Fruit fly (Drosophila melanogaster) whole organism, embryonic: ENCODE results near the gene Hs6st.

ENCODE experiments used
- Ada2b ChIP-seq: fragments of 200-800 bp; sonication (Bioruptor generic); IDR thresholded peaks from 2 replicates; pipeline ENCODE4 v1.3.6; 2022; ENCODE audit warnings: missing biosample characterization, missing genetic modification characterization
- Atf-2 ChIP-seq: fragments of 200-800 bp; sonication (Bioruptor generic); optimal IDR thresholded peaks from 2 replicates; lab custom pipeline; 2016; ENCODE audit warnings: missing biosample characterization, missing genetic modification characterization
- Atf3 ChIP-seq: fragments of 200-800 bp; sonication (Bioruptor generic); optimal IDR thresholded peaks from 3 replicates; lab custom pipeline; 2016; ENCODE audit warnings: missing biosample characterization, missing genetic modification characterization
- Blimp-1 ChIP-seq: fragments of 200-800 bp; sonication (Bioruptor generic); optimal IDR thresholded peaks from 3 replicates; lab custom pipeline; 2018; ENCODE audit warnings: missing biosample characterization, missing genetic modification characterization, mild to moderate bottlenecking, moderate library complexity, missing genetic modification reagents
- CG10147 ChIP-seq: fragments of 200-800 bp; sonication (Bioruptor generic); optimal IDR thresholded peaks from 2 replicates; lab custom pipeline; 2019; ENCODE audit warnings: missing biosample characterization, mild to moderate bottlenecking, missing genetic modification characterization, moderate library complexity
- CG10267 ChIP-seq: fragments of 200-800 bp; sonication (Bioruptor generic); optimal IDR thresholded peaks from 2 replicates; lab custom pipeline; 2018; ENCODE audit warnings: missing biosample characterization, mild to moderate bottlenecking, missing genetic modification characterization, moderate library complexity
- CG10274 ChIP-seq: fragments of 200-800 bp; sonication (Bioruptor generic); optimal IDR thresholded peaks from 3 replicates; lab custom pipeline; 2017; ENCODE audit warnings: missing biosample characterization, mild to moderate bottlenecking, missing genetic modification characterization
- CG11085 ChIP-seq: fragments of 200-800 bp; sonication (Bioruptor generic); IDR thresholded peaks from 2 replicates; pipeline ENCODE4 v1.3.6; 2022; ENCODE audit warnings: missing biosample characterization, missing genetic modification characterization
- CG11398 ChIP-seq: fragments of 200-800 bp; sonication (Bioruptor generic); optimal IDR thresholded peaks from 2 replicates; lab custom pipeline; 2016; ENCODE audit warnings: missing biosample characterization, missing genetic modification characterization
- CG11695 ChIP-seq: fragments of 200-800 bp; sonication (Bioruptor generic); IDR thresholded peaks from 3 replicates; pipeline ENCODE4 v1.3.6; 2022; ENCODE audit warnings: missing biosample characterization, missing genetic modification characterization
- CG13624 ChIP-seq: fragments of 200-800 bp; sonication (Bioruptor generic); optimal IDR thresholded peaks from 2 replicates; lab custom pipeline; 2016; ENCODE audit warnings: missing biosample characterization, missing genetic modification characterization
- CG15269 ChIP-seq: fragments of 200-800 bp; sonication (Bioruptor generic); optimal IDR thresholded peaks from 2 replicates; lab custom pipeline; 2018; ENCODE audit warnings: missing biosample characterization, mild to moderate bottlenecking, missing genetic modification characterization, moderate library complexity
- CG15696 ChIP-seq: fragments of 200-800 bp; sonication (Bioruptor generic); optimal IDR thresholded peaks from 2 replicates; lab custom pipeline; 2019; ENCODE audit warnings: missing biosample characterization, mild to moderate bottlenecking, missing genetic modification characterization, moderate library complexity
- CG33213 ChIP-seq: fragments of 200-800 bp; sonication (Bioruptor generic); optimal IDR thresholded peaks from 3 replicates; lab custom pipeline; 2016; ENCODE audit warnings: missing biosample characterization, missing genetic modification characterization
- CG42726 ChIP-seq: fragments of 200-800 bp; sonication (Bioruptor generic); IDR thresholded peaks from 2 replicates; pipeline ENCODE4 v1.3.6; 2022; ENCODE audit warnings: missing biosample characterization, missing genetic modification characterization; ENCODE audit not compliant: partially characterized antibody
- CG4424 ChIP-seq: fragments of 200-800 bp; sonication (Bioruptor generic); optimal IDR thresholded peaks from 3 replicates; lab custom pipeline; 2016; ENCODE audit warnings: missing biosample characterization, missing genetic modification characterization
- CG6654 ChIP-seq: fragments of 200-800 bp; sonication (Bioruptor generic); optimal IDR thresholded peaks from 2 replicates; lab custom pipeline; 2017; ENCODE audit warnings: missing biosample characterization, mild to moderate bottlenecking, missing genetic modification characterization
- CG7745 ChIP-seq: fragments of 200-800 bp; sonication (Bioruptor generic); optimal IDR thresholded peaks from 2 replicates; lab custom pipeline; 2018; ENCODE audit warnings: missing biosample characterization, mild to moderate bottlenecking, missing genetic modification characterization, moderate library complexity
- CG7963 ChIP-seq: fragments of 200-800 bp; sonication (Bioruptor generic); IDR thresholded peaks from 3 replicates; pipeline ENCODE4 v1.3.6; 2022; ENCODE audit warnings: missing biosample characterization, missing genetic modification characterization; ENCODE audit not compliant: partially characterized antibody
- D19B ChIP-seq: fragments of 200-800 bp; sonication (Bioruptor generic); optimal IDR thresholded peaks from 2 replicates; lab custom pipeline; 2017; ENCODE audit warnings: missing biosample characterization, mild to moderate bottlenecking, missing genetic modification characterization
- Dip2 ChIP-seq: fragments of 200-800 bp; sonication (Bioruptor generic); IDR thresholded peaks from 2 replicates; pipeline ENCODE4 v1.3.6; 2022; ENCODE audit warnings: missing biosample characterization, missing genetic modification characterization
- HLH4C ChIP-seq: fragments of 200-800 bp; sonication (Bioruptor generic); IDR thresholded peaks from 3 replicates; pipeline ENCODE4 v1.3.6; 2022; ENCODE audit warnings: missing biosample characterization, missing genetic modification characterization; ENCODE audit not compliant: partially characterized antibody
- HLH54F ChIP-seq: fragments of 200-800 bp; sonication (Bioruptor generic); optimal IDR thresholded peaks from 3 replicates; lab custom pipeline; 2016; ENCODE audit warnings: missing biosample characterization, missing genetic modification characterization
- Hey ChIP-seq: fragments of 200-800 bp; sonication (Bioruptor generic); optimal IDR thresholded peaks from 3 replicates; lab custom pipeline; 2018; ENCODE audit warnings: missing biosample characterization, mild to moderate bottlenecking, missing genetic modification characterization
- Max ChIP-seq: fragments of 200-800 bp; sonication (Bioruptor generic); optimal IDR thresholded peaks from 2 replicates; lab custom pipeline; 2016; ENCODE audit warnings: missing biosample characterization, mild to moderate bottlenecking, missing genetic modification characterization
- NC2β ChIP-seq: fragments of 200-800 bp; sonication (Bioruptor generic); optimal IDR thresholded peaks from 2 replicates; lab custom pipeline; 2016; ENCODE audit warnings: missing biosample characterization, missing genetic modification characterization
- Rfx ChIP-seq: fragments of 200-800 bp; sonication (Bioruptor generic); IDR thresholded peaks from 2 replicates; pipeline ENCODE4 v1.3.6; 2022; ENCODE audit warnings: missing biosample characterization, missing genetic modification characterization
- Sry-δ ChIP-seq: fragments of 200-800 bp; sonication (Bioruptor generic); optimal IDR thresholded peaks from 2 replicates; lab custom pipeline; 2016; ENCODE audit warnings: missing biosample characterization, missing genetic modification characterization
- TFAM ChIP-seq: fragments of 200-800 bp; sonication (Bioruptor generic); optimal IDR thresholded peaks from 2 replicates; lab custom pipeline; 2017; ENCODE audit warnings: missing biosample characterization, missing genetic modification characterization, inconsistent platforms
- YL-1 ChIP-seq: fragments of 200-800 bp; sonication (Bioruptor generic); optimal IDR thresholded peaks from 3 replicates; lab custom pipeline; 2017; ENCODE audit warnings: missing biosample characterization, mild to moderate bottlenecking, missing genetic modification characterization
- ash1 ChIP-seq: fragments of 200-800 bp; sonication (Bioruptor generic); optimal IDR thresholded peaks from 2 replicates; lab custom pipeline; 2018; ENCODE audit warnings: missing biosample characterization, mild to moderate bottlenecking, missing genetic modification characterization
- cas ChIP-seq: fragments of 200-800 bp; sonication (Bioruptor generic); IDR thresholded peaks from 2 replicates; pipeline ENCODE4 v1.3.6; 2022; ENCODE audit warnings: missing biosample characterization, missing genetic modification characterization
- caup ChIP-seq: fragments of 200-800 bp; sonication (Bioruptor generic); optimal IDR thresholded peaks from 3 replicates; lab custom pipeline; 2017; ENCODE audit warnings: missing biosample characterization, mild to moderate bottlenecking, missing genetic modification characterization, moderate library complexity; ENCODE audit not compliant: severe bottlenecking
- chif ChIP-seq, 2 experiments: fragments of 200-800 bp; sonication (Bioruptor generic); optimal IDR thresholded peaks; 3 replicates each; lab custom pipeline; 2016; ENCODE audit warnings: missing biosample characterization in 2 of 2, missing genetic modification characterization in 2 of 2
- emc ChIP-seq: fragments of 200-800 bp; sonication (Bioruptor generic); optimal IDR thresholded peaks from 2 replicates; lab custom pipeline; 2016; ENCODE audit warnings: missing biosample characterization, missing genetic modification characterization
- exex ChIP-seq: fragments of 200-800 bp; sonication (Bioruptor generic); optimal IDR thresholded peaks from 4 replicates; lab custom pipeline; 2018; ENCODE audit warnings: missing biosample characterization, mild to moderate bottlenecking, missing genetic modification characterization, moderate library complexity
- fd3F ChIP-seq: fragments of 200-800 bp; sonication (Bioruptor generic); optimal IDR thresholded peaks from 2 replicates; lab custom pipeline; 2018; ENCODE audit warnings: missing biosample characterization, mild to moderate bottlenecking, missing genetic modification characterization, moderate library complexity
- fu2 ChIP-seq: fragments of 200-800 bp; sonication (Bioruptor generic); optimal IDR thresholded peaks from 2 replicates; lab custom pipeline; 2016; ENCODE audit warnings: missing biosample characterization, missing genetic modification characterization
- hbn ChIP-seq: fragments of 200-800 bp; sonication (Bioruptor generic); IDR thresholded peaks from 2 replicates; pipeline ENCODE4 v1.3.6; 2022; ENCODE audit warnings: missing biosample characterization, missing genetic modification characterization; ENCODE audit not compliant: partially characterized antibody
- hth ChIP-seq: fragments of >200 bp; optimal IDR thresholded peaks from 2 replicates; lab custom pipeline; 2017; ENCODE audit warnings: inconsistent platforms
- insv ChIP-seq, 2 experiments: fragments of 200-800 bp; sonication (Bioruptor generic); optimal IDR thresholded peaks; 3 replicates each; lab custom pipeline; 2016 to 2018; ENCODE audit warnings: missing biosample characterization in 2 of 2, missing genetic modification characterization in 2 of 2
- nau ChIP-seq: fragments of 200-800 bp; sonication (Bioruptor generic); optimal IDR thresholded peaks from 3 replicates; lab custom pipeline; 2017; ENCODE audit warnings: missing biosample characterization, mild to moderate bottlenecking, missing genetic modification characterization, missing genetic modification reagents
- nerfin-2 ChIP-seq: fragments of 200-800 bp; sonication (Bioruptor generic); IDR thresholded peaks from 2 replicates; pipeline ENCODE4 v1.3.6; 2022; ENCODE audit warnings: missing biosample characterization, missing genetic modification characterization; ENCODE audit not compliant: partially characterized antibody
- slbo ChIP-seq: fragments of 200-800 bp; sonication (Bioruptor generic); IDR thresholded peaks from 2 replicates; pipeline ENCODE4 v1.3.6; 2022; ENCODE audit warnings: missing biosample characterization, missing genetic modification characterization
- sqz ChIP-seq: fragments of 200-800 bp; sonication (Bioruptor generic); optimal IDR thresholded peaks from 3 replicates; lab custom pipeline; 2018; ENCODE audit warnings: missing biosample characterization, mild to moderate bottlenecking, missing genetic modification characterization
- tgo ChIP-seq: fragments of 200-800 bp; sonication (Bioruptor generic); IDR thresholded peaks from 3 replicates; pipeline ENCODE4 v1.3.6; 2022; ENCODE audit warnings: missing biosample characterization, missing genetic modification characterization
- ttk ChIP-seq: fragments of 200-800 bp; sonication (Bioruptor generic); IDR thresholded peaks from 2 replicates; pipeline ENCODE4 v2.1.2; 2022; ENCODE audit warnings: missing biosample characterization, missing genetic modification characterization
- unc-4 ChIP-seq: fragments of 200-800 bp; sonication (Bioruptor generic); IDR thresholded peaks from 2 replicates; pipeline ENCODE4 v1.3.6; 2022; ENCODE audit warnings: missing biosample characterization, missing genetic modification characterization; ENCODE audit not compliant: partially characterized antibody
- unpg ChIP-seq: fragments of 200-800 bp; sonication (Bioruptor generic); optimal IDR thresholded peaks from 3 replicates; lab custom pipeline; 2018; ENCODE audit warnings: missing biosample characterization, mild to moderate bottlenecking, missing genetic modification characterization, moderate library complexity
- usp ChIP-seq: fragments of >200 bp; optimal IDR thresholded peaks from 2 replicates; lab custom pipeline; 2017; ENCODE audit warnings: missing biosample characterization, missing genetic modification characterization

Gene Hs6st

dm6 chr3R:19905932-19906439 lies 102.3 kb downstream of the Hs6st start (continued):
- no peak for TF ChIP-seq CG42726 (GFP tag; lab: Robert Waterston, UW)
- TF ChIP-seq Rfx (GFP tag; lab: Robert Waterston, UW): peak; percentile 92
- peak; percentile 27 for TF ChIP-seq ttk (GFP tag; lab: Robert Waterston, UW)
- TF ChIP-seq CG11695: peak; percentile 87; the same call in 2 of the 3 replicates
- TF ChIP-seq Atf3 (GFP tag; lab: Kevin White, UChicago): peak; percentile 61
- peak; percentile 90 for TF ChIP-seq slbo (GFP tag; lab: Robert Waterston, UW)
- peak; percentile 33 for TF ChIP-seq CG15696 (tag; lab: Kevin White, UChicago)
- no peak for TF ChIP-seq hth (lab: Kevin White, UChicago)
- TF ChIP-seq unpg (GFP tag; lab: Kevin White, UChicago): peak; percentile 79
- TF ChIP-seq sqz (GFP tag; lab: Kevin White, UChicago): peak; percentile 14
- TF ChIP-seq CG10274 (GFP tag; lab: Kevin White, UChicago): peak; percentile 65
- peak; percentile 83 for TF ChIP-seq fu2 (GFP tag; lab: Kevin White, UChicago)
- peak; percentile 62 for TF ChIP-seq CG4424 (GFP tag; lab: Kevin White, UChicago)
- TF ChIP-seq nerfin-2: no peak
- peak; percentile 49 for TF ChIP-seq exex
- no peak for TF ChIP-seq unc-4 (GFP tag; lab: Robert Waterston, UW)
- no peak for TF ChIP-seq TFAM (GFP tag; lab: Kevin White, UChicago)
- peak; percentile 84 for TF ChIP-seq tgo
- peak; percentile 79 for TF ChIP-seq caup
- TF ChIP-seq Sry-δ (GFP tag; lab: Kevin White, UChicago): peak; percentile 30
- TF ChIP-seq Atf-2 (GFP tag; lab: Kevin White, UChicago): peak; percentile 45
- TF ChIP-seq hbn (GFP tag; lab: Robert Waterston, UW): no peak
- peak; percentile 49; the same call in 1 of the 2 replicates for TF ChIP-seq cas (GFP tag; lab: Robert Waterston, UW)
- TF ChIP-seq Hey: peak; percentile 37
- TF ChIP-seq CG11085: no peak
- no peak for TF ChIP-seq insv (GFP tag; optimal IDR thresholded peaks at IDR 0.05; lab: Kevin White, UChicago)
- TF ChIP-seq CG6654 (GFP tag; lab: Kevin White, UChicago): no peak
- TF ChIP-seq CG10147 (GFP tag; lab: Kevin White, UChicago): peak; percentile 41
- TF ChIP-seq chif (GFP tag; optimal IDR thresholded peaks at IDR 0.05; lab: Kevin White, UChicago): peak; percentile 73 to 80
- TF ChIP-seq emc (GFP tag; lab: Kevin White, UChicago): peak; percentile 4
- no peak for TF ChIP-seq CG7963 (GFP tag; lab: Robert Waterston, UW)
- TF ChIP-seq usp (GFP tag; lab: Kevin White, UChicago): no peak
- peak; percentile 83 for TF ChIP-seq HLH54F (GFP tag; lab: Kevin White, UChicago)
- TF ChIP-seq HLH4C (GFP tag; lab: Robert Waterston, UW): no peak
- peak; percentile 58 for TF ChIP-seq CG11398 (GFP tag; lab: Kevin White, UChicago)
- TF ChIP-seq YL-1 (GFP tag; lab: Kevin White, UChicago): peak; percentile 39
- TF ChIP-seq Dip2 (GFP tag; lab: Robert Waterston, UW): no peak
- peak; percentile 67 for TF ChIP-seq Blimp-1 (GFP tag; lab: Kevin White, UChicago)
- TF ChIP-seq Ada2b: peak; percentile 78
- TF ChIP-seq CG7745: no peak
- peak; percentile 61 for TF ChIP-seq D19B (GFP tag; lab: Kevin White, UChicago)
- TF ChIP-seq ash1 (GFP tag; lab: Kevin White, UChicago): no peak
- TF ChIP-seq Max (GFP tag; lab: Kevin White, UChicago): peak; percentile 47
- peak; percentile 85 for TF ChIP-seq CG13624
- peak; percentile 44 for TF ChIP-seq CG10267
- TF ChIP-seq fd3F (GFP tag; lab: Kevin White, UChicago): peak; percentile 61
- peak; percentile 83 for TF ChIP-seq CG15269
- TF ChIP-seq nau (GFP tag; lab: Kevin White, UChicago): peak; percentile 70
- TF ChIP-seq CG33213: peak; percentile 7
- peak; percentile 48 for TF ChIP-seq NC2β (GFP tag; lab: Kevin White, UChicago)
